Fruit fly (Drosophila melanogaster): ENCODE measurements around the gene CG9902.
A peak's percentile ranks its signal among the peaks of the same experiment; 100 is the strongest.

The CG9902 gene

DNA sequence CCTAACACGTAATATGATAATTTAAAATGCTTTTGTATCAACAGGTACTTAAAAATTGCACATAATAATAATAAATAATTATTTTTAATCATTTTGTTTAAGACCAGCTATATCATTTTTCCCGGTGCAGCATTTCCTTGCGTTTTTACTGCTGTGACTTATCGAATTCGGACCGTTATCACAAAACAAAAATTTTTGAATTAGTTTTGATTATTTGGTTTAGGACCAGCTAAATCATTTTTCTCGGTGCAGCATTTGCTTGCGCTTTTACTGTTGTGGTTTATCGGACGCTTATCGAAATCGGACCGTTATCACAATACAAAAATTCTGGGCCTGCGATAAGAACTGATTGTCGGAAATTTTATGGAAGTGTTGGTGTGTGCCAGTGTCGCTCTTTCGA is 5.2 kb upstream of the CG9902 start:
- TF ChIP-seq kay (GFP tag; optimal IDR thresholded peaks at IDR 0.05) (no peak), H15 (GFP tag; IDR thresholded peaks at IDR 0.05) (0 out of 3 replicates have a peak, but pooled peaks have one; percentile 36), klu (GFP tag; IDR thresholded peaks at IDR 0.05) (no peak), tx (GFP tag; optimal IDR thresholded peaks at IDR 0.05) (no peak), Kr (GFP tag; optimal IDR thresholded peaks at IDR 0.05) (no peak), fd64A (GFP tag; optimal IDR thresholded peaks at IDR 0.05) (no peak), seq (GFP tag; IDR thresholded peaks at IDR 0.05) (peak; percentile 75), yki (optimal IDR thresholded peaks at IDR 0.05) (no peak), CG14441 (GFP tag; IDR thresholded peaks at IDR 0.05) (peak; percentile 76), dm (GFP tag; optimal IDR thresholded peaks at IDR 0.05) (no peak), hkb (optimal IDR thresholded peaks at IDR 0.05) (no peak), hkb (GFP tag; IDR thresholded peaks at IDR 0.05) (peak; percentile 86), trem (tag; optimal IDR thresholded peaks at IDR 0.05) (peak; percentile 66), CG4328 (GFP tag; optimal IDR thresholded peaks at IDR 0.05) (peak; percentile 59), CG13424 (tag; optimal IDR thresholded peaks at IDR 0.05) (peak; percentile 83), CG10431 (GFP tag; optimal IDR thresholded peaks at IDR 0.05) (peak; percentile 17), scrt (GFP tag; optimal IDR thresholded peaks at IDR 0.05) (peak; percentile 69), eve (GFP tag; optimal IDR thresholded peaks at IDR 0.05) (peak in 1 of 2 experiments; percentile 85), pfk (GFP tag; optimal IDR thresholded peaks at IDR 0.05) (no peak), CG2875 (GFP tag; optimal IDR thresholded peaks at IDR 0.05) (peak; percentile 80), sr (GFP tag; IDR thresholded peaks at IDR 0.05) (peak; percentile 30; the same call in 1 of the 3 replicates), CG18599 (GFP tag; optimal IDR thresholded peaks at IDR 0.05) (peak; percentile 86), CG18011 (GFP tag; optimal IDR thresholded peaks at IDR 0.05) (peak; percentile 70), NFAT (GFP tag; IDR thresholded peaks at IDR 0.05) (peak; percentile 65), B-H2 (GFP tag; optimal IDR thresholded peaks at IDR 0.05) (peak; percentile 10), CG15479 (GFP tag; optimal IDR thresholded peaks at IDR 0.05) (no peak), sens (GFP tag) (peak; percentile 91), CG8924 (tag; optimal IDR thresholded peaks at IDR 0.05) (peak; percentile 86), YL-1 (GFP tag; optimal IDR thresholded peaks at IDR 0.05) (no peak), CG17568 (GFP tag; optimal IDR thresholded peaks at IDR 0.05) (peak; percentile 83), CG9727 (GFP tag; optimal IDR thresholded peaks at IDR 0.05) (peak; percentile 87), pum (GFP tag; optimal IDR thresholded peaks at IDR 0.05) (peak; percentile 43), pros (GFP tag; optimal IDR thresholded peaks at IDR 0.05) (no peak), Hmx (GFP tag; optimal IDR thresholded peaks at IDR 0.05) (no peak), GATAe (GFP tag; conservative IDR thresholded peaks at IDR 0.05) (peak; percentile 73; the same call in 1 of the 2 replicates), CG15696 (tag; optimal IDR thresholded peaks at IDR 0.05) (peak; percentile 52), CG34224 (GFP tag; IDR thresholded peaks at IDR 0.05; ENCODE audit: partially characterized antibody) (no peak), ci (GFP tag; IDR thresholded peaks at IDR 0.05) (peak; percentile 87), Atf3 (GFP tag; optimal IDR thresholded peaks at IDR 0.05) (peak; percentile 8), E2f2 (GFP tag; IDR thresholded peaks at IDR 0.05) (peak; percentile 55), MTF-1 (GFP tag; optimal IDR thresholded peaks at IDR 0.05; ENCODE audit: borderline replicate concordance) (peak; percentile 60), pho (GFP tag; optimal IDR thresholded peaks at IDR 0.05) (peak; percentile 36), vnd (GFP tag; IDR thresholded peaks at IDR 0.05; ENCODE audit: partially characterized antibody) (no peak), CG17186 (GFP tag; optimal IDR thresholded peaks at IDR 0.05) (peak; percentile 8), CG3163 (GFP tag; optimal IDR thresholded peaks at IDR 0.05) (no peak), CG1529 (GFP tag; optimal IDR thresholded peaks at IDR 0.05) (peak; percentile 81), CG8388 (GFP tag; optimal IDR thresholded peaks at IDR 0.05) (peak; percentile 74), gce (GFP tag; IDR thresholded peaks at IDR 0.05) (no peak; the same call in 2 of the 3 replicates), Deaf1 (tag; optimal IDR thresholded peaks at IDR 0.05) (peak; percentile 46), oc (tag; optimal IDR thresholded peaks at IDR 0.05) (peak; percentile 37), sisA (GFP tag; IDR thresholded peaks at IDR 0.05) (peak; percentile 76)
